5 fruit fly cellular contexts compared by ENCODE assay signal in the genomic region with DNA sequence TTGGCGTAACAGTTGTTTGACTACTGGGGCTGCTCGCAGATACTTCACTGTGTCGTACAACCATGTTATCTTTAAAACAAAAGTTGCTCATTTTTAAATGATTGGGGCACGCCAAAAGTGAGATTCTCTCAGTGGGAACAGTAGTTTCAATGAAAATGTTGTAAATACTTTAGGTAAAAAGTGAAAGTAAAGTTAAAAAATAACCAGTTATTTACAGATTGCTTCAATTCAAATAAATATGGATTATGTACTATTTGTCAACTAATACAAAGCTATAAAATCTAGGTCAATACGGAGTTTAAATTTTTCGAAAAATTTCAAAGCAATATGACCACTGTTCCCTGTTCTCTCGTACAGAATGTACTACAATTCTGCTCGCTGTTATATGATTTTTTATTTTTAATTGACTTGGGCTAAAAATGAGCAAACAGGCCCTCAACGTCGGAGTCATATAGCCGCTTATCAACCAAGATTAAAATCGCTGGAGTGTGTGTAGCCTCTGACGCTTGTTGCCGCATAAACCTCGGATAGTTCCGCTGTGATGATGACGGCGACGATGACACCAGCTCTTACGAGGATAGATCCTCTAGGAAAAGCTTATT.
TF ChIP-seq lines count a peak whose summit lies in the region.

TSS of gene Argl (minus strand) at position 370 of the 602 bp plus-strand sequence.

- TF ChIP-seq CTCF in whole organism, embryonic (GFP tag; optimal IDR thresholded peaks at IDR 0.05; lab: Kevin White, UChicago) = no peak

TF ChIP-seq in whole organism, adult, 20 proteins besides CTCF, POLR2A, EP300 and RAD21 (continues in another document):
- TF ChIP-seq Crg-1 (GFP tag; optimal IDR thresholded peaks at IDR 0.05; lab: Kevin White, UChicago) = no peak
- no peak for TF ChIP-seq ovo (GFP tag; optimal IDR thresholded peaks at IDR 0.05; lab: Kevin White, UChicago)
- no peak for TF ChIP-seq pad (GFP tag; optimal IDR thresholded peaks at IDR 0.05; lab: Kevin White, UChicago)
- peak; percentile 96 for TF ChIP-seq kay (GFP tag; lab: Kevin White, UChicago; ENCODE audit: borderline replicate concordance)
- peak; percentile 31 for TF ChIP-seq CG14711 (tag; optimal IDR thresholded peaks at IDR 0.05; lab: Kevin White, UChicago)
- TF ChIP-seq tj (GFP tag; optimal IDR thresholded peaks at IDR 0.05; lab: Kevin White, UChicago) = peak; percentile 14
- TF ChIP-seq cnc (optimal IDR thresholded peaks at IDR 0.05; lab: Kevin White, UChicago) = no peak
- peak; percentile 31 for TF ChIP-seq CG5204 (GFP tag; optimal IDR thresholded peaks at IDR 0.05; lab: Kevin White, UChicago)
- peak; percentile 31 for TF ChIP-seq CG7045 (GFP tag; optimal IDR thresholded peaks at IDR 0.05; lab: Kevin White, UChicago)
- TF ChIP-seq toe (GFP tag; optimal IDR thresholded peaks at IDR 0.05; lab: Kevin White, UChicago) = peak; percentile 8
- TF ChIP-seq CG33017 (tag; optimal IDR thresholded peaks at IDR 0.05; lab: Kevin White, UChicago) = peak; percentile 66
- peak; percentile 46 for TF ChIP-seq CG12768 (GFP tag; optimal IDR thresholded peaks at IDR 0.05; lab: Kevin White, UChicago)
- TF ChIP-seq Mnt (GFP tag; optimal IDR thresholded peaks at IDR 0.05; lab: Kevin White, UChicago) = peak; percentile 29
- TF ChIP-seq Hr96 (GFP tag; optimal IDR thresholded peaks at IDR 0.05; lab: Kevin White, UChicago) = peak; percentile 35
- peak; percentile 27 for TF ChIP-seq CG11617 (GFP tag; optimal IDR thresholded peaks at IDR 0.05; lab: Kevin White, UChicago)
- TF ChIP-seq cic (GFP tag; optimal IDR thresholded peaks at IDR 0.05; lab: Kevin White, UChicago) = peak; percentile 93
- no peak for TF ChIP-seq bab1 (GFP tag; optimal IDR thresholded peaks at IDR 0.05; lab: Kevin White, UChicago)

TF ChIP-seq in whole organism, embryonic, 481 proteins besides CTCF, POLR2A, EP300 and RAD21 (continues in another document):
- TF ChIP-seq HmgD (GFP tag; optimal IDR thresholded peaks at IDR 0.05; lab: Kevin White, UChicago) (no peak), Pdp1 (GFP tag; optimal IDR thresholded peaks at IDR 0.05; lab: Kevin White, UChicago) (peak in 1 of 2 experiments; percentile 50), fu2 (GFP tag; optimal IDR thresholded peaks at IDR 0.05; lab: Kevin White, UChicago) (no peak), tup (GFP tag; optimal IDR thresholded peaks at IDR 0.05; lab: Kevin White, UChicago) (no peak), CG18764 (GFP tag; optimal IDR thresholded peaks at IDR 0.05; lab: Kevin White, UChicago) (no peak), sqz (GFP tag; optimal IDR thresholded peaks at IDR 0.05; lab: Kevin White, UChicago) (no peak), tap (tag; optimal IDR thresholded peaks at IDR 0.05; lab: Kevin White, UChicago) (no peak), prd (optimal IDR thresholded peaks at IDR 0.05; lab: Kevin White, UChicago) (no peak), prd (GFP tag; IDR thresholded peaks at IDR 0.05; lab: Robert Waterston, UW) (no peak), CG11504 (tag; optimal IDR thresholded peaks at IDR 0.05; lab: Kevin White, UChicago) (peak; percentile 5), CG7963 (GFP tag; IDR thresholded peaks at IDR 0.05; lab: Robert Waterston, UW; ENCODE audit: partially characterized antibody) (no peak), kah (GFP tag; optimal IDR thresholded peaks at IDR 0.05; lab: Kevin White, UChicago) (no peak), Bteb2 (GFP tag; optimal IDR thresholded peaks at IDR 0.05; lab: Kevin White, UChicago) (no peak), CG12769 (tag; optimal IDR thresholded peaks at IDR 0.05; lab: Kevin White, UChicago) (no peak), nerfin-2 (GFP tag; IDR thresholded peaks at IDR 0.05; lab: Robert Waterston, UW; ENCODE audit: partially characterized antibody) (no peak), Taf1 (GFP tag; IDR thresholded peaks at IDR 0.05; lab: Robert Waterston, UW) (no peak), Hr3 (GFP tag; optimal IDR thresholded peaks at IDR 0.05; lab: Kevin White, UChicago) (no peak)

TF ChIP-seq in whole organism, prepupa, 60 proteins besides CTCF, POLR2A, EP300 and RAD21 (continues in another document):
- TF ChIP-seq CG8632 (GFP tag; optimal IDR thresholded peaks at IDR 0.05; lab: Kevin White, UChicago) (peak; percentile 18), spab (GFP tag; optimal IDR thresholded peaks at IDR 0.05; lab: Kevin White, UChicago) (no peak), Hr4 (GFP tag; optimal IDR thresholded peaks at IDR 0.05; lab: Kevin White, UChicago) (peak; percentile 28), pdm3 (GFP tag; optimal IDR thresholded peaks at IDR 0.05; lab: Kevin White, UChicago) (peak; percentile 3), Eip75B (GFP tag; optimal IDR thresholded peaks at IDR 0.05; lab: Kevin White, UChicago) (peak; percentile 36), Smox (GFP tag; optimal IDR thresholded peaks at IDR 0.05; lab: Kevin White, UChicago) (no peak), net (GFP tag; optimal IDR thresholded peaks at IDR 0.05; lab: Kevin White, UChicago) (peak; percentile 8), CG7368 (GFP tag; optimal IDR thresholded peaks at IDR 0.05; lab: Kevin White, UChicago) (no peak), CG3919 (GFP tag; optimal IDR thresholded peaks at IDR 0.05; lab: Kevin White, UChicago) (no peak), topi (GFP tag; optimal IDR thresholded peaks at IDR 0.05; lab: Kevin White, UChicago) (peak; percentile 12), svp (GFP tag; lab: Kevin White, UChicago) (peak; percentile 87), vri (GFP tag; optimal IDR thresholded peaks at IDR 0.05; lab: Kevin White, UChicago) (peak; percentile 51), eg (GFP tag; IDR thresholded peaks at IDR 0.05; lab: Robert Waterston, UW) (peak; percentile 8; the same call in 1 of the 3 replicates), Met (GFP tag; optimal IDR thresholded peaks at IDR 0.05; lab: Kevin White, UChicago) (peak; percentile 18), Eip78C (GFP tag; lab: Kevin White, UChicago) (peak; percentile 83), CG16779 (tag; optimal IDR thresholded peaks at IDR 0.05; lab: Kevin White, UChicago) (peak; percentile 12), CG6163 (GFP tag; IDR thresholded peaks at IDR 0.05; lab: Robert Waterston, UW) (no peak), CG6276 (GFP tag; optimal IDR thresholded peaks at IDR 0.05; lab: Kevin White, UChicago) (no peak)

TF ChIP-seq in whole organism, pupa, 21 proteins besides CTCF, POLR2A, EP300 and RAD21:
- TF ChIP-seq CG10348 (GFP tag; IDR thresholded peaks at IDR 0.05; lab: Robert Waterston, UW) (no peak), Pif1B (GFP tag; optimal IDR thresholded peaks at IDR 0.05; lab: Kevin White, UChicago) (peak; percentile 11), CG14655 (GFP tag; optimal IDR thresholded peaks at IDR 0.05; lab: Kevin White, UChicago) (no peak), CG8159 (tag; optimal IDR thresholded peaks at IDR 0.05; lab: Kevin White, UChicago) (peak; percentile 20)

TF ChIP-seq in whole organism, wandering third instar larva, 38 proteins besides CTCF, POLR2A, EP300 and RAD21:
- TF ChIP-seq Rel (GFP tag; optimal IDR thresholded peaks at IDR 0.05; lab: Kevin White, UChicago) (no peak), Rel (tag; optimal IDR thresholded peaks at IDR 0.05; lab: Kevin White, UChicago) (no peak), Myc (optimal IDR thresholded peaks at IDR 0.05; lab: Kevin White, UChicago) (no peak), usp (GFP tag; optimal IDR thresholded peaks at IDR 0.05; lab: Kevin White, UChicago) (no peak), HLH106 (tag; optimal IDR thresholded peaks at IDR 0.05; lab: Kevin White, UChicago) (no peak), GATAd (GFP tag; optimal IDR thresholded peaks at IDR 0.05; lab: Kevin White, UChicago) (no peak), dl (GFP tag; optimal IDR thresholded peaks at IDR 0.05; lab: Kevin White, UChicago; ENCODE audit: insufficient read depth in 1 of 2, partially characterized antibody in 2 of 2) (no peak), Hnf4 (GFP tag; optimal IDR thresholded peaks at IDR 0.05; lab: Kevin White, UChicago) (peak; percentile 8), brk (GFP tag; optimal IDR thresholded peaks at IDR 0.05; lab: Kevin White, UChicago) (peak; percentile 3), h (GFP tag; optimal IDR thresholded peaks at IDR 0.05; lab: Kevin White, UChicago) (peak; percentile 21), CG32264 (GFP tag; optimal IDR thresholded peaks at IDR 0.05; lab: Kevin White, UChicago) (no peak), ey (GFP tag; optimal IDR thresholded peaks at IDR 0.05; lab: Kevin White, UChicago) (no peak), sv (GFP tag; optimal IDR thresholded peaks at IDR 0.05; lab: Kevin White, UChicago) (no peak), tai (GFP tag; optimal IDR thresholded peaks at IDR 0.05; lab: Kevin White, UChicago) (no peak), OdsH (GFP tag; optimal IDR thresholded peaks at IDR 0.05; lab: Kevin White, UChicago) (peak; percentile 13), rgr (GFP tag; optimal IDR thresholded peaks at IDR 0.05; lab: Kevin White, UChicago) (peak; percentile 24), psq (GFP tag; optimal IDR thresholded peaks at IDR 0.05; lab: Kevin White, UChicago) (no peak), fru (GFP tag; optimal IDR thresholded peaks at IDR 0.05; lab: Kevin White, UChicago) (peak; percentile 65), Sp1 (GFP tag; optimal IDR thresholded peaks at IDR 0.05; lab: Kevin White, UChicago) (peak; percentile 6), foxo (GFP tag; optimal IDR thresholded peaks at IDR 0.05; lab: Kevin White, UChicago) (peak in 1 of 2 experiments; percentile 49), Dif (GFP tag; optimal IDR thresholded peaks at IDR 0.05; lab: Kevin White, UChicago; ENCODE audit: partially characterized antibody) (no peak)
